Fruit fly (Drosophila melanogaster): ENCODE results near the gene CG9356.
A peak's percentile ranks its signal among the peaks of the same experiment; 100 is the strongest.

CG9356 gene

dm6 chr3R:9434543-9435407, 30.7 kb upstream of the CG9356 start (continued):
- TF ChIP-seq BEAF-32 (GFP tag; optimal IDR thresholded peaks at IDR 0.05), result no peak
- peak; percentile 61 for TF ChIP-seq CG1529 (GFP tag; optimal IDR thresholded peaks at IDR 0.05)
- peak; percentile 9 for TF ChIP-seq schlank (tag; optimal IDR thresholded peaks at IDR 0.05)
- peak; percentile 50 for TF ChIP-seq Spps (tag; optimal IDR thresholded peaks at IDR 0.05)
- peak; percentile 69 for TF ChIP-seq Antp (GFP tag; optimal IDR thresholded peaks at IDR 0.05)
- peak; percentile 84 for TF ChIP-seq mirr (GFP tag; optimal IDR thresholded peaks at IDR 0.05)
- no peak for TF ChIP-seq HLH4C (GFP tag; IDR thresholded peaks at IDR 0.05; ENCODE audit: partially characterized antibody)
- peak; percentile 57; the same call in 1 of the 2 replicates for TF ChIP-seq sim (GFP tag; IDR thresholded peaks at IDR 0.05)
- TF ChIP-seq MESR4 (GFP tag; optimal IDR thresholded peaks at IDR 0.05), result no peak
- peak; percentile 68 for TF ChIP-seq ara (GFP tag; IDR thresholded peaks at IDR 0.05)
- peak; percentile 91 for TF ChIP-seq H2.0 (GFP tag; IDR thresholded peaks at IDR 0.05)
- TF ChIP-seq gcm2 (GFP tag; optimal IDR thresholded peaks at IDR 0.05), result peak; percentile 51
- TF ChIP-seq pzg (GFP tag; optimal IDR thresholded peaks at IDR 0.05), result no peak
- peak; percentile 36 for TF ChIP-seq Jarid2 (GFP tag; optimal IDR thresholded peaks at IDR 0.05)
- TF ChIP-seq ken (GFP tag; IDR thresholded peaks at IDR 0.05), result peak; percentile 83
- peak; percentile 71 for TF ChIP-seq Mad (GFP tag; optimal IDR thresholded peaks at IDR 0.05)
- TF ChIP-seq CG13424 (tag; optimal IDR thresholded peaks at IDR 0.05), result peak; percentile 87
- TF ChIP-seq Oaz (GFP tag; IDR thresholded peaks at IDR 0.05), result peak; percentile 85
- TF ChIP-seq onecut (GFP tag; IDR thresholded peaks at IDR 0.05), result peak; percentile 53
- peak; percentile 45 for TF ChIP-seq btn (GFP tag; optimal IDR thresholded peaks at IDR 0.05)
- TF ChIP-seq ssp (GFP tag; IDR thresholded peaks at IDR 0.05), result peak; percentile 75
- TF ChIP-seq sd (tag; optimal IDR thresholded peaks at IDR 0.05), result peak; percentile 77
- TF ChIP-seq CG43689 (GFP tag; IDR thresholded peaks at IDR 0.05), result peak; percentile 60; the same call in 1 of the 2 replicates
- peak in 1 of 2 experiments; percentile 83 for TF ChIP-seq eve (GFP tag; optimal IDR thresholded peaks at IDR 0.05)
- peak; percentile 67 for TF ChIP-seq NK7.1 (GFP tag; optimal IDR thresholded peaks at IDR 0.05)
- TF ChIP-seq z (GFP tag; IDR thresholded peaks at IDR 0.05), result no peak
- TF ChIP-seq CG42726 (GFP tag; IDR thresholded peaks at IDR 0.05; ENCODE audit: partially characterized antibody), result no peak
- TF ChIP-seq Myb (GFP tag; optimal IDR thresholded peaks at IDR 0.05), result peak; percentile 46
- TF ChIP-seq pb (GFP tag; optimal IDR thresholded peaks at IDR 0.05), result peak; percentile 43
- peak; percentile 75 for TF ChIP-seq wdn (GFP tag; IDR thresholded peaks at IDR 0.05)
- peak; percentile 86 for TF ChIP-seq Sox100B (GFP tag; optimal IDR thresholded peaks at IDR 0.05)
- peak; percentile 89 for TF ChIP-seq so (GFP tag; IDR thresholded peaks at IDR 0.05)
- no peak for TF ChIP-seq CG17186 (GFP tag; optimal IDR thresholded peaks at IDR 0.05)
- TF ChIP-seq lmd (GFP tag; IDR thresholded peaks at IDR 0.05), result peak; percentile 84
- peak; percentile 80 for TF ChIP-seq chn (GFP tag; optimal IDR thresholded peaks at IDR 0.05)
- TF ChIP-seq aop (GFP tag; IDR thresholded peaks at IDR 0.05), result 0 out of 2 replicates have a peak, but pooled peaks have one; percentile 16
- TF ChIP-seq CG7271 (tag; optimal IDR thresholded peaks at IDR 0.05), result peak; percentile 19
- TF ChIP-seq grn (GFP tag; optimal IDR thresholded peaks at IDR 0.05), result peak; percentile 35
- TF ChIP-seq emc (GFP tag; optimal IDR thresholded peaks at IDR 0.05), result peak; percentile 69
- peak; percentile 76 for TF ChIP-seq nerfin-1 (tag; optimal IDR thresholded peaks at IDR 0.05)
- TF ChIP-seq twi (tag; optimal IDR thresholded peaks at IDR 0.05), result peak; percentile 44
- TF ChIP-seq ewg (GFP tag; optimal IDR thresholded peaks at IDR 0.05), result peak; percentile 75
- peak; percentile 84 for TF ChIP-seq CG10209 (GFP tag; optimal IDR thresholded peaks at IDR 0.05)
- no peak for TF ChIP-seq inv (GFP tag; IDR thresholded peaks at IDR 0.05; ENCODE audit: partially characterized antibody)
- 0 out of 3 replicates have a peak, but pooled peaks have one; percentile 32 for TF ChIP-seq sr (GFP tag; IDR thresholded peaks at IDR 0.05)
- no peak for TF ChIP-seq pan (optimal IDR thresholded peaks at IDR 0.05)
- peak in 1 of 2 experiments; percentile 92 for TF ChIP-seq pan (GFP tag; optimal IDR thresholded peaks at IDR 0.05 in 1 of 2, IDR thresholded peaks at IDR 0.05 in 1 of 2)
- no peak for TF ChIP-seq Dp (GFP tag; optimal IDR thresholded peaks at IDR 0.05)
- TF ChIP-seq CG32772 (GFP tag; IDR thresholded peaks at IDR 0.05), result peak; percentile 86

Data from whole organism, embryonic.